Fruit fly (Drosophila melanogaster) whole organism, embryonic: ENCODE results near the gene pdm2.

Source experiments
- CG12071 ChIP-seq: fragments of 200-800 bp; sonication (Bioruptor generic); optimal IDR thresholded peaks from 3 replicates; lab custom pipeline; 2018; ENCODE audit warnings: missing biosample characterization, mild to moderate bottlenecking, missing genetic modification characterization
- CG12744 ChIP-seq: fragments of 200-800 bp; sonication (Bioruptor generic); optimal IDR thresholded peaks from 2 replicates; lab custom pipeline; 2016; ENCODE audit warnings: missing biosample characterization, missing genetic modification characterization
- CG13775 ChIP-seq: fragments of 200-800 bp; sonication (Bioruptor generic); optimal IDR thresholded peaks from 3 replicates; lab custom pipeline; 2017; ENCODE audit warnings: missing biosample characterization, mild to moderate bottlenecking, missing genetic modification characterization
- CG2712 ChIP-seq: fragments of 200-800 bp; optimal IDR thresholded peaks from 3 replicates; lab custom pipeline; 2019; ENCODE audit warnings: missing biosample characterization, mild to moderate bottlenecking, missing genetic modification characterization, moderate library complexity
- CG31441 ChIP-seq: fragments of 200-800 bp; sonication (Bioruptor generic); IDR thresholded peaks from 2 replicates; pipeline ENCODE4 v1.3.6; 2022; ENCODE audit warnings: missing biosample characterization, missing genetic modification characterization
- CG33557 ChIP-seq: fragments of 200-800 bp; sonication (Bioruptor generic); optimal IDR thresholded peaks from 2 replicates; lab custom pipeline; 2019; ENCODE audit warnings: missing biosample characterization, mild to moderate bottlenecking, missing genetic modification characterization, moderate library complexity
- CG3847 ChIP-seq: fragments of 200-800 bp; sonication (Bioruptor generic); IDR thresholded peaks from 2 replicates; pipeline ENCODE4 v1.3.6; 2022; ENCODE audit warnings: missing biosample characterization, missing genetic modification characterization
- CG4328 ChIP-seq: fragments of 200-800 bp; sonication (Bioruptor generic); optimal IDR thresholded peaks from 3 replicates; lab custom pipeline; 2017; ENCODE audit warnings: missing biosample characterization, missing genetic modification reagents, missing genetic modification characterization
- CG43689 ChIP-seq: fragments of 200-800 bp; sonication (Bioruptor generic); IDR thresholded peaks from 2 replicates; pipeline ENCODE4 v1.3.6; 2022; ENCODE audit warnings: missing biosample characterization, missing genetic modification characterization
- CG4854 ChIP-seq: fragments of 200-800 bp; sonication (Bioruptor generic); optimal IDR thresholded peaks from 2 replicates; lab custom pipeline; 2016; ENCODE audit warnings: missing biosample characterization, missing genetic modification characterization, inconsistent platforms
- CG7745 ChIP-seq: fragments of 200-800 bp; sonication (Bioruptor generic); optimal IDR thresholded peaks from 2 replicates; lab custom pipeline; 2018; ENCODE audit warnings: missing biosample characterization, mild to moderate bottlenecking, missing genetic modification characterization, moderate library complexity
- CG7786 ChIP-seq: fragments of 200-800 bp; sonication (Bioruptor generic); optimal IDR thresholded peaks from 2 replicates; lab custom pipeline; 2016; ENCODE audit warnings: missing biosample characterization, missing genetic modification characterization
- CG9437 ChIP-seq: fragments of 200-800 bp; sonication (Bioruptor generic); optimal IDR thresholded peaks from 2 replicates; lab custom pipeline; 2018; ENCODE audit warnings: missing biosample characterization, mild to moderate bottlenecking, missing genetic modification characterization
- CG9932 ChIP-seq: fragments of 200-800 bp; sonication (Bioruptor generic); IDR thresholded peaks from 2 replicates; pipeline ENCODE4 v1.3.6; 2022; ENCODE audit warnings: missing biosample characterization, missing genetic modification characterization
- Dek ChIP-seq: fragments of 200-800 bp; sonication (Bioruptor generic); optimal IDR thresholded peaks from 3 replicates; lab custom pipeline; 2019; ENCODE audit warnings: missing biosample characterization, mild to moderate bottlenecking, missing genetic modification characterization, moderate library complexity
- E2f1 ChIP-seq: fragments of 200-800 bp; sonication (Bioruptor generic); IDR thresholded peaks from 2 replicates; pipeline ENCODE4 v1.3.6; 2022; ENCODE audit warnings: missing biosample characterization, missing genetic modification characterization
- HLHmδ ChIP-seq: fragments of 200-800 bp; sonication (Bioruptor generic); optimal IDR thresholded peaks from 2 replicates; lab custom pipeline; 2018; ENCODE audit warnings: missing biosample characterization, mild to moderate bottlenecking, missing genetic modification characterization, moderate library complexity
- Hand ChIP-seq: fragments of 200-800 bp; sonication (Bioruptor generic); optimal IDR thresholded peaks from 2 replicates; lab custom pipeline; 2017; ENCODE audit warnings: mild to moderate bottlenecking, missing biosample characterization, missing genetic modification reagents, missing genetic modification characterization
- HmgD ChIP-seq: fragments of 200-800 bp; sonication (Bioruptor generic); optimal IDR thresholded peaks from 3 replicates; lab custom pipeline; 2016; ENCODE audit warnings: missing biosample characterization, missing genetic modification characterization
- Hr3 ChIP-seq: fragments of 200-800 bp; sonication (Bioruptor generic); optimal IDR thresholded peaks from 3 replicates; lab custom pipeline; 2016; ENCODE audit warnings: missing biosample characterization, missing genetic modification characterization
- Mes4 ChIP-seq: fragments of 200-800 bp; sonication (Bioruptor generic); optimal IDR thresholded peaks from 2 replicates; lab custom pipeline; 2016; ENCODE audit warnings: missing biosample characterization, missing genetic modification characterization
- NC2α ChIP-seq: fragments of 200-800 bp; sonication (Bioruptor generic); optimal IDR thresholded peaks from 2 replicates; lab custom pipeline; 2016; ENCODE audit warnings: missing biosample characterization, missing genetic modification characterization
- Nf-YB ChIP-seq: fragments of 200-800 bp; sonication (Bioruptor generic); optimal IDR thresholded peaks from 3 replicates; lab custom pipeline; 2019; ENCODE audit warnings: missing biosample characterization, mild to moderate bottlenecking, missing genetic modification characterization, moderate library complexity
- Oli ChIP-seq: fragments of 200-800 bp; sonication (Bioruptor generic); optimal IDR thresholded peaks from 2 replicates; lab custom pipeline; 2018; ENCODE audit warnings: missing biosample characterization, mild to moderate bottlenecking, missing genetic modification characterization, moderate library complexity
- Xrp1 ChIP-seq: fragments of 200-800 bp; sonication (Bioruptor generic); IDR thresholded peaks from 2 replicates; pipeline ENCODE4 v1.3.6; 2022; ENCODE audit warnings: missing biosample characterization, missing genetic modification characterization
- bcd ChIP-seq: fragments of 200-800 bp; sonication (Bioruptor generic); optimal IDR thresholded peaks from 2 replicates; lab custom pipeline; 2017; ENCODE audit warnings: missing biosample characterization, mild to moderate bottlenecking, missing genetic modification characterization
- cato ChIP-seq: fragments of 200-800 bp; sonication (Bioruptor generic); optimal IDR thresholded peaks from 2 replicates; lab custom pipeline; 2016; ENCODE audit warnings: missing biosample characterization, missing genetic modification characterization, borderline replicate concordance
- ci ChIP-seq: fragments of 200-800 bp; sonication (Bioruptor generic); IDR thresholded peaks from 3 replicates; pipeline ENCODE4 v1.3.6; 2022; ENCODE audit warnings: missing biosample characterization, missing genetic modification characterization
- crc ChIP-seq: fragments of 200-800 bp; sonication (Bioruptor generic); optimal IDR thresholded peaks from 2 replicates; lab custom pipeline; 2016; ENCODE audit warnings: missing biosample characterization, missing genetic modification characterization
- dati ChIP-seq: fragments of 200-800 bp; sonication (Bioruptor generic); IDR thresholded peaks from 2 replicates; pipeline ENCODE4 v1.3.6; 2022; ENCODE audit warnings: missing biosample characterization, missing genetic modification characterization
- eve ChIP-seq, 2 experiments: fragments of >200 bp; optimal IDR thresholded peaks; 2 replicates each; lab custom pipeline; 2017; ENCODE audit warnings: missing biosample characterization in 2 of 2, missing genetic modification characterization in 2 of 2
- ftz-f1 ChIP-seq: fragments of 200-800 bp; sonication (Bioruptor generic); optimal IDR thresholded peaks from 2 replicates; lab custom pipeline; 2016; ENCODE audit warnings: missing biosample characterization, missing genetic modification characterization
- gem ChIP-seq: fragments of 200-800 bp; sonication (Bioruptor generic); optimal IDR thresholded peaks from 2 replicates; lab custom pipeline; 2019; ENCODE audit warnings: missing biosample characterization, mild to moderate bottlenecking, missing genetic modification characterization, moderate library complexity
- grau ChIP-seq: fragments of 200-800 bp; optimal IDR thresholded peaks from 3 replicates; lab custom pipeline; 2019; ENCODE audit warnings: missing biosample characterization, mild to moderate bottlenecking, missing genetic modification characterization, moderate library complexity
- gsb-n ChIP-seq: fragments of 200-800 bp; sonication (Bioruptor generic); optimal IDR thresholded peaks from 3 replicates; lab custom pipeline; 2018; ENCODE audit warnings: missing biosample characterization, mild to moderate bottlenecking, missing genetic modification characterization
- lbe ChIP-seq: fragments of 200-800 bp; sonication (Bioruptor generic); optimal IDR thresholded peaks from 2 replicates; lab custom pipeline; 2016; ENCODE audit warnings: missing biosample characterization, mild to moderate bottlenecking, missing genetic modification characterization
- maf-S ChIP-seq: fragments of 200-800 bp; sonication (Bioruptor generic); optimal IDR thresholded peaks from 2 replicates; lab custom pipeline; 2016; ENCODE audit warnings: missing biosample characterization, missing genetic modification characterization
- nerfin-1 ChIP-seq: fragments of 200-800 bp; sonication (Bioruptor generic); optimal IDR thresholded peaks from 3 replicates; lab custom pipeline; 2019; ENCODE audit warnings: missing biosample characterization, mild to moderate bottlenecking, missing genetic modification characterization, moderate library complexity
- otp ChIP-seq: fragments of 200-800 bp; sonication (Bioruptor generic); IDR thresholded peaks from 3 replicates; pipeline ENCODE4, ENCODE4 v1.3.6; 2022; ENCODE audit warnings: missing biosample characterization, missing genetic modification characterization
- pros ChIP-seq: fragments of 200-800 bp; sonication (Bioruptor generic); optimal IDR thresholded peaks from 3 replicates; lab custom pipeline; 2019; ENCODE audit warnings: missing biosample characterization, mild to moderate bottlenecking, missing genetic modification characterization, moderate library complexity
- pzg ChIP-seq: fragments of 200-800 bp; sonication (Bioruptor generic); optimal IDR thresholded peaks from 3 replicates; lab custom pipeline; 2018; ENCODE audit warnings: missing biosample characterization, mild to moderate bottlenecking, missing genetic modification characterization, moderate library complexity
- sc ChIP-seq, 3 experiments: fragments of >200 bp in 2 of 3; fragments of 200-800 bp in 1 of 3; sonication (Bioruptor generic) in 1 of 3; optimal IDR thresholded peaks; 2 replicates in 2 of 3; 3 replicates in 1 of 3; lab custom pipeline; 2017; ENCODE audit warnings: mild to moderate bottlenecking in 1 of 3, missing biosample characterization in 1 of 3, missing genetic modification characterization in 1 of 3, missing genetic modification reagents in 1 of 3
- sens-2 ChIP-seq: fragments of 200-800 bp; sonication (Bioruptor generic); IDR thresholded peaks from 2 replicates; pipeline ENCODE4 v1.3.6; 2022; ENCODE audit warnings: missing biosample characterization, missing genetic modification characterization
- sob ChIP-seq: fragments of 200-800 bp; sonication (Bioruptor generic); IDR thresholded peaks from 2 replicates; pipeline ENCODE4 v1.3.6; 2022; ENCODE audit warnings: missing biosample characterization, missing genetic modification characterization
- sr ChIP-seq: fragments of 200-800 bp; sonication (Bioruptor generic); IDR thresholded peaks from 3 replicates; pipeline ENCODE4 v1.3.6; 2022; ENCODE audit warnings: missing biosample characterization, missing genetic modification characterization
- tio ChIP-seq: fragments of 200-800 bp; sonication (Bioruptor generic); optimal IDR thresholded peaks from 2 replicates; lab custom pipeline; 2017; ENCODE audit warnings: missing biosample characterization, missing genetic modification characterization, inconsistent platforms
- unc-4 ChIP-seq: fragments of 200-800 bp; sonication (Bioruptor generic); IDR thresholded peaks from 2 replicates; pipeline ENCODE4 v1.3.6; 2022; ENCODE audit warnings: missing biosample characterization, missing genetic modification characterization; ENCODE audit not compliant: partially characterized antibody
- usp ChIP-seq: fragments of >200 bp; optimal IDR thresholded peaks from 2 replicates; lab custom pipeline; 2017; ENCODE audit warnings: missing biosample characterization, missing genetic modification characterization

The pdm2 gene

DNA sequence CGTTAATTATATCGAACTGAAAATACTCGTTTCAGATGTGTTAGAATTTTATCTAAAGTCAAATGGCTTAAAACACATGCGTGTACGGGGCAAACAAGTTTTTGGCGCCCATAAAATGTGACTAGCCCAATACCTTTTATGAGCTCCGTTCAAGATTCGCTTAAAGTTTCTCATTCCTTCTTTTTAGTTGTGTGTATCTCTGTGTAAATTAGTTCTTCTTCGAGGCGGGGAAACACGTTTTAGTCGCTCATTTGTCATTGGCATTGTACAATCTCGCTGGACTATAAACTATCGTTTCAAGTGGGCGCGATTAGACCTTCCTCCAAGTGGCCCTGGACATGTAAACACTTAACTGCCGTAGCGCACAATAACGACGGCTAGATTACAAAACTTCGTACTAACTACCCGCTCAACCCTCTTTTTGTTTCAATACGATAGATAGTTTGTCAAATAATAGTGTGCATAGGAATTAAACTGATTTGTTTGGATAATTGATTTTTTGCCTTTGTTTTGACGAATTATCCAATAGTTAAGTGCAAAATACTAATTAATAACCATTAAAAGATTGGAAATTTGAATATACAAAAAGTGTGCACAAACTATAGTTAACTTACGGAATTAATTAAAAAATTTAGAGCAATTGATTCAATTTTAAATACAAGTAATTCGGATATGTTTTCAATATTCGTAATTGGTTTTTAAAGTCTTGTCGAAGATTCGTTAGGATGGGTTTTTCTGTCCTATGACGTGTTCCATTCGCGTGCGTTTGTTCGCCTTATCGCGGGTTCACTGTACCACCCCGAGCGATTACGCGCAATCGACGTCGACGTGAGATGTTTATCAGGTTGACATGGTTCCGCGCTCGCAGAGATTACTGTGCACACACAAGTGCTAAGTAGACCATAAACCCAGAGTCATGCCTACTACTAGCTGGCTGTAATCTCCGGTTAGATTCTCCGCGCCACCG is 63.7 kb downstream of the pdm2 start (continued):
- TF ChIP-seq CG9932 (peak; percentile 55), Hr3 (peak; percentile 45), Nf-YB (GFP tag; lab: Kevin White, UChicago) (peak; percentile 20), bcd (GFP tag; lab: Kevin White, UChicago) (peak; percentile 57), NC2α (no peak), lbe (GFP tag; lab: Kevin White, UChicago) (no peak), Xrp1 (peak; percentile 73), Dek (tag; lab: Kevin White, UChicago) (no peak), pzg (no peak), HLHmδ (GFP tag; lab: Kevin White, UChicago) (no peak), crc (GFP tag; lab: Kevin White, UChicago) (peak; percentile 15), CG7786 (peak; percentile 16), CG13775 (no peak), CG2712 (tag; lab: Kevin White, UChicago) (peak; percentile 65), cato (no peak), CG7745 (no peak), CG9437 (peak; percentile 13), ci (GFP tag; lab: Robert Waterston, UW) (peak; percentile 63; the same call in 2 of the 3 replicates), nerfin-1 (tag; lab: Kevin White, UChicago) (peak; percentile 38), Oli (tag; lab: Kevin White, UChicago) (peak; percentile 17), ftz-f1 (GFP tag; lab: Kevin White, UChicago) (no peak), CG31441 (GFP tag; lab: Robert Waterston, UW) (peak; percentile 64), CG43689 (no peak), gem (peak; percentile 58), unc-4 (no peak), maf-S (no peak), sr (GFP tag; lab: Robert Waterston, UW) (no peak), gsb-n (no peak), usp (no peak), tio (GFP tag; lab: Kevin White, UChicago) (no peak), HmgD (GFP tag; lab: Kevin White, UChicago) (no peak), sens-2 (peak; percentile 69; the same call in 1 of the 2 replicates), CG12744 (GFP tag; lab: Kevin White, UChicago) (no peak), CG4854 (GFP tag; lab: Kevin White, UChicago) (no peak), CG12071 (GFP tag; lab: Kevin White, UChicago) (no peak), E2f1 (GFP tag; lab: Robert Waterston, UW) (peak; percentile 32; the same call in 1 of the 2 replicates), Mes4 (no peak), CG33557 (GFP tag; lab: Kevin White, UChicago) (no peak), Hand (GFP tag; lab: Kevin White, UChicago) (no peak), pros (GFP tag; lab: Kevin White, UChicago) (no peak), otp (GFP tag; lab: Robert Waterston, UW) (peak; percentile 37; the same call in 1 of the 3 replicates), CG3847 (GFP tag; lab: Robert Waterston, UW) (peak; percentile 35; the same call in 1 of the 2 replicates), sob (peak; percentile 60), eve (GFP tag; optimal IDR thresholded peaks at IDR 0.05; lab: Kevin White, UChicago) (no peak), CG4328 (GFP tag; lab: Kevin White, UChicago) (peak; percentile 29), dati (GFP tag; lab: Robert Waterston, UW) (no peak), grau (tag; lab: Kevin White, UChicago) (peak; percentile 96), sc (optimal IDR thresholded peaks at IDR 0.05; lab: Kevin White, UChicago) (no peak), sc (GFP tag; optimal IDR thresholded peaks at IDR 0.05; lab: Kevin White, UChicago) (no peak)
